Fruit fly (Drosophila melanogaster) S2 (cell line): ENCODE data around the gene CG43318.

Experiments used
- CG8478 ChIP-seq: fragments of >200 bp; optimal IDR thresholded peaks from 2 replicates; lab custom pipeline; 2018
- CTCF ChIP-seq, 2 experiments: fragments of >200 bp; optimal IDR thresholded peaks; 2 replicates each; lab custom pipeline; 2018

The CG43318 gene

DNA sequence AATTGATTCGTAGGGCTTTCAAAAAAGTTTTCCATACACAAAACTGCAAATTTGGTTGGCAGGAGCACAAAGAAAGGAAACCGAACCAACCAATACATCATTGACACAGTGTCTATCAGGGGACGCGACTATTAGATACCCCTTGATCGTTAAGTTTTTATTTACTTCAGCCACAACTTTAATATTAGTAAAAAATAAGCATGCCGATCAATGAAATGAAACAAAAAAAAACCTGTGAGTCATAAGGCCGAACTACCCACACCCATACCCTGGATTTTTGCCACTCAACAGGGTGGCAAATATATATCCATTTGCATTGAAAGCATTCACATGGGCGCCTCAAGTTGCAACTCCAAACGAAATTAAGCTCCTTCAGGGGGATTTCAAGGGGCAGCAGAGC, 17.0 kb downstream of the CG43318 start:
- TF ChIP-seq CTCF (optimal IDR thresholded peaks at IDR 0.05; lab: Kevin White, UChicago) (no peak), CG8478 (lab: Kevin White, UChicago) (no peak)

DNA sequence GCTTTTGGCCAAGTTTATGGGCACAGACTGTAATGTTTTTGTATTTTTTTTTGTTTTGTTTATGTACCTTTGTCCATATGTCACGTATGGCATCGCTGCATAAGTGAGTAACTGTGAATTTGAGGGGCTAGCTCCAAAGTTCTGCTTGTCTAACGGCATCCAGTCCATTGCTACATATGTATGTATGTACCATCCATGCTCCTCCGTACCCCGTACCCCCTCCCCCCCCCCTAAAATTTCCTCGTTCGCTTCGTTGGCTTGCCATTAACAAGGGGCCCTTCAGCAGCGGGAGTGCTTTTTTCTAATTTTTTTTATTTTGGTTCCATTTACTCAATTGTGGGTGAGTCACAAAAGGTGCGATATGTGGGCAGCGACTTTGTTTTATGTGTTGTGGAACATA, 19.1 kb downstream of the CG43318 start:
- no peak for TF ChIP-seq CG8478 (lab: Kevin White, UChicago)
- TF ChIP-seq CTCF (optimal IDR thresholded peaks at IDR 0.05; lab: Kevin White, UChicago), result no peak

DNA sequence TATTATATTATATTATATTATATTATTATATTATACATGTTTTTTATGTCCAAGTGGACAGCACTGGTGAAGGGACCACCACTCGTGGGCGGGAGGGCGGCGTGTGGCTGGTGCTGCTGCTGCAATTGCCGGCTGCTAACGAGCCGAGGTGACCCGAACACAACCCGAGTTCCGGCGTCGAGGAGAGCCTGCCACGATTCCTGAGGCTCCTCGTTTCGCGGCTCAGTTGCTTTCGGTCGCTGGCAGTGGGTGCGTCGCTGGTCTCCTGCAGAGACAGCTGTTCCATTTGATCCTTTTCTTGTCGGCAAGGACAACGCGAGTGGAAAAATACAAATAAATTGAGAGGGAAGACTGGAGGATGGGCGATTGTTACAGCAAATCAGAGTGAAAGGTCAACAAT, 22.9 kb downstream of the CG43318 start:
- TF ChIP-seq CG8478 (lab: Kevin White, UChicago) (no peak), CTCF (optimal IDR thresholded peaks at IDR 0.05; lab: Kevin White, UChicago) (no peak)

- no peak for TF ChIP-seq CG8478 (lab: Kevin White, UChicago)
- TF ChIP-seq CTCF (optimal IDR thresholded peaks at IDR 0.05; lab: Kevin White, UChicago), result no peak
These were observed 25.3 kb downstream of the CG43318 start for dm6 chr3R:15807877-15808381.

dm6 chr3R:15807306-15807705, 25.9 kb downstream of the CG43318 start:
- no peak for TF ChIP-seq CTCF (optimal IDR thresholded peaks at IDR 0.05; lab: Kevin White, UChicago)
- TF ChIP-seq CG8478 (lab: Kevin White, UChicago), result no peak

DNA sequence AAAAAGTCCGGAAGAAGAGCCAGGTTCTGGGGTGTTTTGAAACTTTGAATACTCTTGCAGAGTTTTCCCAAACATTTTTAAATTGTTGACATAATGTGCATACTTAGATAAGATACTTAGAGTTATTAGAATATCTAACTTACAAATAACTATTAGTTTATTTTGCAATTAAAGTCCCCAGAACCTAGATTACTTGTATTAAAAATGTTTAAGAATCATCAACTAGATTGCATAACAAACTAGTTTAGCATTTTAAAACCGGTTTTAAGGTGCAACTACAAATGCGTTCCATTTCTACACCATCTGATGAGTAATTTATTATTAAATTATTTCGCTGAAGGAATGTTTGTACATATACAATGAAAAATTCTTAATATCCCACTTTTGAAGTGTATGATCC, 26.9 kb downstream of the CG43318 start:
- TF ChIP-seq CG8478 (lab: Kevin White, UChicago), result no peak
- TF ChIP-seq CTCF (optimal IDR thresholded peaks at IDR 0.05; lab: Kevin White, UChicago), result no peak

- TF ChIP-seq CTCF (optimal IDR thresholded peaks at IDR 0.05; lab: Kevin White, UChicago), result no peak
- TF ChIP-seq CG8478 (lab: Kevin White, UChicago), result no peak
These were observed 28.6 kb downstream of the CG43318 start for dm6 chr3R:15804678-15805077.

- TF ChIP-seq CTCF (optimal IDR thresholded peaks at IDR 0.05; lab: Kevin White, UChicago), result peak in 1 of 2 experiments; percentile 58
- TF ChIP-seq CG8478 (lab: Kevin White, UChicago), result no peak
These were observed 29.4 kb downstream of the CG43318 start, which contains the start of gene alpha-Man-IIb for dm6 chr3R:15803502-15804461. Gene alpha-Man-IIb, plus strand, starts transcription at chr3R:15804248.

- TF ChIP-seq CTCF (optimal IDR thresholded peaks at IDR 0.05; lab: Kevin White, UChicago), result no peak
- TF ChIP-seq CG8478 (lab: Kevin White, UChicago), result no peak
These were observed 31.2 kb downstream of the CG43318 start, which contains the start of gene CG9593 for dm6 chr3R:15802006-15802405. Gene CG9593, plus strand, starts transcription at chr3R:15802275.

DNA sequence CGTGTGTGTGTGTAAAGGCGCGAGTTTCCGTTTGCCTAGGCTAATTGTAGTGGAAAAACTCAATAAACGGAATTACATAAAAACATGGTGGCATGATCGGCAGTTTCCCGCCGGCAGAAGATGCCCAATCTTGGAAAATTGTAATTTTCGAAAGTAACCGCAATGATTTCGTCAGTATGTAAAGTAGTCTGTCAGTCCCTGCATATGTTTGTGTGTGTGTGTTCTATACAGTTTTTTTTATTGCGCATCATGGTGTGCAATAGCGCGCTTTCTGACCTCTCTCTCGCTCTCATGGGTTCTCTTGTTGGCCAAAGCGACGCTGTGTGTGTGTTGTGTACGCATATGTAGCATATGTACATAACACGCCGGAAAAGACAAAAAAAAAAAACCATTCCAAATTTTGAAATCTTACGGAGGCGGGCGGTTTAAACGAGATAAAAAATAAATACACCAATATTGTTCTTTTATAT, 38.9 kb downstream of the CG43318 start:
- no peak for TF ChIP-seq CTCF (optimal IDR thresholded peaks at IDR 0.05; lab: Kevin White, UChicago)
- TF ChIP-seq CG8478 (lab: Kevin White, UChicago), result no peak

DNA sequence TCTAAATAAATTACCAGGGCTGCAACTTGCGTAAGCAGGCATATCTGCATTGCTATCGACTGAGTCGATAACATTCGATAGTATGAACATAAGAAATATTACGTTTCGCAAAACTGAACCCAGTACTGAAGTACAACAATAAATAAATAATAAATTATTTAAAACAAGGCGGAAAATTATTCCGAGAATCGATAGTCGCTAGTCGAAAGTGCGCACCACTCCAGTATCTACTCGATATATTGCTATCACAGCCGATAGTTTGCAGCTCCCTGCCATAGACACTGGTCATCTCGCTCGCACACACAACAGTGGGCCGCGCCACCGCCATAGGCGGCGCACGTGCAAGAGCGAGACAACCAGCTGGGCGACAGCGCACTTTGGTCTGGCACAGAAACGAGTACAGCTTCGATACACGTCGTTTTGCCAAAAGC, 39.8 kb downstream of the CG43318 start, which contains the start of gene nsl1:
Gene nsl1 (plus strand): TSS at position 411 of the 431 bp plus-strand sequence.
- TF ChIP-seq CG8478 (lab: Kevin White, UChicago) (no peak), CTCF (optimal IDR thresholded peaks at IDR 0.05; lab: Kevin White, UChicago) (peak; percentile 20 to 32)

- TF ChIP-seq CTCF (optimal IDR thresholded peaks at IDR 0.05; lab: Kevin White, UChicago), result peak in 1 of 2 experiments; percentile 44
- TF ChIP-seq CG8478 (lab: Kevin White, UChicago), result no peak
These were observed 40.8 kb downstream of the CG43318 start, which contains the start of gene Acyp2 for dm6 chr3R:15792427-15792826. Gene Acyp2, plus strand, starts transcription at chr3R:15792688.

- TF ChIP-seq CG8478 (lab: Kevin White, UChicago) (no peak), CTCF (optimal IDR thresholded peaks at IDR 0.05; lab: Kevin White, UChicago) (no peak)
These were observed 45.0 kb downstream of the CG43318 start, which contains the start of gene Uros2 for dm6 chr3R:15788221-15788620. Gene Uros2, plus strand, starts transcription at chr3R:15788521.

dm6 chr3R:15786538-15786937, 46.7 kb downstream of the CG43318 start, which contains the start of gene CG9590:
Gene CG9590, plus strand, starts transcription at chr3R:15786703.
- TF ChIP-seq CTCF (optimal IDR thresholded peaks at IDR 0.05; lab: Kevin White, UChicago) (no peak), CG8478 (lab: Kevin White, UChicago) (no peak)

DNA sequence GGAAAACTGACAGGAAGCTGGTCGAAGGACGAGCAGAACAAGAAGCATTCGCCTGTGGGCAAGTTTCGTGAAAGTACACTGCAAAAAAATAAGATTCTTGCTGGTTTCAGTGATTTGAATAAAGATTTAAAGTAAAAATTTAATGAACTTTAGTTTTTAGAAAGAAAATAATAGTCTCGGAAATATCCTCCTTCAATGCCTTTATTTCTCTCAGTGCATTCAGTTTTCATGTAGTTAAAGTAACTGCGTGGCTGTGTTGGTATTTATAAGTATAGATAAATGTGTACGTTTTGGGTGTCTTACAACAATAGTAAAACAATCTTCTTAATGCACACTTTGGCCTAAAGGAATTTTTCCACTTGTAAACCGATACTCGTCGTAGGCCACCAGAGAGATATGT, 48.9 kb downstream of the CG43318 start:
- no peak for TF ChIP-seq CTCF (optimal IDR thresholded peaks at IDR 0.05; lab: Kevin White, UChicago)
- no peak for TF ChIP-seq CG8478 (lab: Kevin White, UChicago)
